Fruit fly (Drosophila melanogaster): ENCODE measurements around the gene CG6462.

Gene CG6462

DNA sequence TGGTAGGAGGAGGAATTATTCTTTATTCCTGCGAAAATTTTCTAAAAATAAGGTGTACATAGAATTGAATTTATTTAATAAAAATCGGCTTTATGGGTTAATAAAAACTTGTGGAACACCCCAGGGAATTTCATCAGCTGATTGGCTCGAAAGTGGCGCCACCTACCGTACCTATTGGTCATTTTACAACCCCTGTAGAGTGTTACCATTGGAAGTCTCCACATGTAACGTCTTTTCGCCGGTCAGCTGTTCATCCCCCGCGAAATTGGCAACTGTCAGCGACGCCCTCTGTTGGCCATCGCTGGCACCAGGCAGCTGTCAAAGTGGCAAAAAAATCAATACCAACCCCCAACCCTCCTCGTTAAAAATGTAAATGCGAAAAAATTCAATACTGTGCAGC lies 45.6 kb downstream of the CG6462 start, which contains the start of gene CG13293 (continued):
- TF ChIP-seq amos (GFP tag; IDR thresholded peaks at IDR 0.05; ENCODE audit: partially characterized antibody) (0 out of 2 replicates have a peak, but pooled peaks have one; percentile 11), CG3281 (GFP tag; optimal IDR thresholded peaks at IDR 0.05) (no peak), CG4282 (GFP tag; optimal IDR thresholded peaks at IDR 0.05) (no peak), Rx (GFP tag; IDR thresholded peaks at IDR 0.05) (peak; percentile 24; the same call in 1 of the 2 replicates), Dip2 (GFP tag; IDR thresholded peaks at IDR 0.05) (no peak), CG8290 (GFP tag; optimal IDR thresholded peaks at IDR 0.05) (no peak), CG8290 (tag; optimal IDR thresholded peaks at IDR 0.05) (peak in 1 of 2 experiments; percentile 43), C15 (GFP tag; IDR thresholded peaks at IDR 0.05) (no peak), Neu2 (GFP tag; optimal IDR thresholded peaks at IDR 0.05; ENCODE audit: borderline replicate concordance) (no peak), D19B (GFP tag; optimal IDR thresholded peaks at IDR 0.05) (no peak), Hand (GFP tag; optimal IDR thresholded peaks at IDR 0.05) (no peak), fd64A (GFP tag; optimal IDR thresholded peaks at IDR 0.05) (no peak), az2 (GFP tag; optimal IDR thresholded peaks at IDR 0.05) (no peak), CG15073 (GFP tag; optimal IDR thresholded peaks at IDR 0.05) (no peak), crp (GFP tag; optimal IDR thresholded peaks at IDR 0.05) (peak; percentile 39 to 87), trem (tag; optimal IDR thresholded peaks at IDR 0.05) (peak; percentile 1), CG10366 (GFP tag; IDR thresholded peaks at IDR 0.05) (no peak), D19A (tag; optimal IDR thresholded peaks at IDR 0.05) (no peak), ssp (GFP tag; IDR thresholded peaks at IDR 0.05) (0 out of 2 replicates have a peak, but pooled peaks have one; percentile 9), emc (GFP tag; optimal IDR thresholded peaks at IDR 0.05) (no peak), NFAT (GFP tag; IDR thresholded peaks at IDR 0.05) (0 out of 2 replicates have a peak, but pooled peaks have one; percentile 21), dpn (GFP tag; optimal IDR thresholded peaks at IDR 0.05) (no peak), CG3838 (GFP tag; optimal IDR thresholded peaks at IDR 0.05) (no peak), Doc2 (GFP tag; IDR thresholded peaks at IDR 0.05) (no peak), CTCF (GFP tag; optimal IDR thresholded peaks at IDR 0.05) (peak; percentile 93), CG15011 (GFP tag; optimal IDR thresholded peaks at IDR 0.05) (no peak), CG18476 (GFP tag; optimal IDR thresholded peaks at IDR 0.05) (peak; percentile 90), Sry-δ (GFP tag; optimal IDR thresholded peaks at IDR 0.05) (no peak), Med (GFP tag) (peak; percentile 63), CG7372 (GFP tag; IDR thresholded peaks at IDR 0.05) (no peak), CG6813 (GFP tag; optimal IDR thresholded peaks at IDR 0.05) (no peak), CG17186 (GFP tag; optimal IDR thresholded peaks at IDR 0.05) (no peak), HmgD (GFP tag; optimal IDR thresholded peaks at IDR 0.05) (no peak), Hr39 (optimal IDR thresholded peaks at IDR 0.05) (no peak), cad (GFP tag; optimal IDR thresholded peaks at IDR 0.05) (peak; percentile 28), CG9817 (tag; optimal IDR thresholded peaks at IDR 0.05) (no peak), Adf1 (GFP tag; IDR thresholded peaks at IDR 0.05) (no peak), CG18764 (GFP tag; optimal IDR thresholded peaks at IDR 0.05) (no peak), trh (GFP tag; optimal IDR thresholded peaks at IDR 0.05) (no peak), CG42726 (GFP tag; IDR thresholded peaks at IDR 0.05; ENCODE audit: partially characterized antibody) (no peak), stc (GFP tag; IDR thresholded peaks at IDR 0.05) (no peak), CG1647 (GFP tag; optimal IDR thresholded peaks at IDR 0.05) (no peak), CG31365 (tag; optimal IDR thresholded peaks at IDR 0.05) (no peak), CG8388 (GFP tag; optimal IDR thresholded peaks at IDR 0.05) (no peak), CG15601 (tag; optimal IDR thresholded peaks at IDR 0.05) (no peak), CG2199 (GFP tag; IDR thresholded peaks at IDR 0.05) (no peak), CG3995 (GFP tag; optimal IDR thresholded peaks at IDR 0.05) (no peak), CG11723 (GFP tag; optimal IDR thresholded peaks at IDR 0.05) (no peak), CG17612 (GFP tag; IDR thresholded peaks at IDR 0.05) (no peak), MBD-R2 (GFP tag; IDR thresholded peaks at IDR 0.05) (peak; percentile 22; the same call in 1 of the 2 replicates), Dek (tag; optimal IDR thresholded peaks at IDR 0.05) (no peak), pros (GFP tag; optimal IDR thresholded peaks at IDR 0.05) (no peak), sim (GFP tag; IDR thresholded peaks at IDR 0.05) (no peak)
